Worm (Caenorhabditis elegans) whole organism, mixed stage, embryonic: ENCODE results near the gene F55C12.6.

ENCODE experiments used
- M03D4.4 ChIP-seq: sonication (generic microtip); optimal IDR thresholded peaks from 2 replicates; lab custom pipeline; 2017; ENCODE audit warnings: mild to moderate bottlenecking, missing genetic modification characterization, missing compliant biosample characterization
- elt-1 ChIP-seq: sonication (generic microtip); optimal IDR thresholded peaks from 2 replicates; lab custom pipeline; 2017; ENCODE audit warnings: missing genetic modification characterization, mild to moderate bottlenecking, missing compliant biosample characterization, antibody characterized with exemption, moderate library complexity, borderline replicate concordance; ENCODE audit not compliant: insufficient read depth
- mep-1 ChIP-seq: fragments of 150-350 bp; optimal IDR thresholded peaks from 2 replicates; lab custom pipeline; 2017; ENCODE audit warnings: missing biosample characterization, missing genetic modification reagents, missing genetic modification characterization, inconsistent platforms
- nhr-12 ChIP-seq: fragments of 150-350 bp; optimal IDR thresholded peaks from 2 replicates; lab custom pipeline; 2014; ENCODE audit warnings: missing biosample characterization, missing genetic modification characterization
- nhr-28 ChIP-seq: fragments of 150-350 bp; optimal IDR thresholded peaks from 2 replicates; lab custom pipeline; 2014; ENCODE audit warnings: missing biosample characterization, missing genetic modification characterization
- pha-4 ChIP-seq: fragments of 150-350 bp; optimal IDR thresholded peaks from 2 replicates; lab custom pipeline; 2018; ENCODE audit warnings: missing biosample characterization, missing genetic modification reagents, missing genetic modification characterization
- sem-2 ChIP-seq: fragments of 200-800 bp; sonication (Bioruptor generic); optimal IDR thresholded peaks from 2 replicates; lab custom pipeline; 2018; ENCODE audit warnings: mild to moderate bottlenecking, missing genetic modification characterization, missing compliant biosample characterization
- unc-120 ChIP-seq: sonication (generic microtip); optimal IDR thresholded peaks from 2 replicates; lab custom pipeline; 2017; ENCODE audit warnings: missing genetic modification characterization, missing compliant biosample characterization; ENCODE audit not compliant: poor library complexity, severe bottlenecking
- ztf-11 ChIP-seq: fragments of 150-350 bp; optimal IDR thresholded peaks from 2 replicates; lab custom pipeline; 2014; ENCODE audit warnings: missing biosample characterization, missing genetic modification characterization

DNA sequence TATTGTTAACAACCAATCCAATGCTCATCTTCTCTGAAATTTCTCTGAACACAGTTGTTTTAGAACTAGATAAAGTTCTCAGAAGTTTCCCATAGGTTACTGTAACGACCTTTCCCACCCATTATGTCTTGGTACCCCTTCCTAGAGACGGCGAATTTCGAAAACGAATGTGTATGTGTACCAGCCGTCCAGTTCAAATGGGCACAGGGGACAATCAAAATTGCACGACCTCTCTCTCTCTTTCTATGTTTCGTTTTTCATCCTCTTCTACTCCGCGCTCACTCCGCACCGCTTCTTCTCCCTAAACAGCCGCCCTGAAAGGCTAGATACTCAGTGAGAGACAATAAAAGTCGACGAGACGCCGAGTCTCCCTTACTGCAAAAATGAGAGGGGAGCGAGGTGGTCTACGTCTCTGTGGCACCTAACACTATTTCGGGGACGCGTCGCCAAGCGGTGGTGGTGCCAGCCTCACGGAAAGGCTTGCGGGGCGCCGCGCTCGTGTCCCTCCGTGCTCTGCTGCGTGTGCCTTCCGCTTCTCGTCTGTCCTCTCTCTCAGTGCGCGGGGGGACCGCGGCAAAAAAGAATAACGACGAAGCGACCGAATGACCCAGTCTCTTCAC, 25.6 kb upstream of the F55C12.6 start:
- no peak for TF ChIP-seq unc-120 (tag; lab: Kevin White, UChicago)
- no peak for TF ChIP-seq mep-1 (tag; lab: Kevin White, UChicago)
- no peak for TF ChIP-seq ztf-11 (tag; lab: Kevin White, UChicago)
- TF ChIP-seq nhr-12 = no peak
- TF ChIP-seq M03D4.4 (tag; lab: Kevin White, UChicago) = no peak
- no peak for TF ChIP-seq pha-4 (tag; lab: Kevin White, UChicago)
- no peak for TF ChIP-seq nhr-28 (tag; lab: Kevin White, UChicago)
- no peak for TF ChIP-seq sem-2 (GFP tag; lab: Kevin White, UChicago)
- no peak for TF ChIP-seq elt-1
